Worm (Caenorhabditis elegans): Measurements from ENCODE around the gene F41B5.12.

- TF ChIP-seq ama-1 (optimal IDR thresholded peaks at IDR 0.05) (no peak), tbx-37 (GFP tag; conservative IDR thresholded peaks at IDR 0.05) (no peak)
These were observed 6.1 kb upstream of the F41B5.12 start, which contains the start of gene str-253 for ce11 chrV:2254553-2255124.
